Fruit fly (Drosophila melanogaster): ENCODE measurements around the gene CG8508.

DNA sequence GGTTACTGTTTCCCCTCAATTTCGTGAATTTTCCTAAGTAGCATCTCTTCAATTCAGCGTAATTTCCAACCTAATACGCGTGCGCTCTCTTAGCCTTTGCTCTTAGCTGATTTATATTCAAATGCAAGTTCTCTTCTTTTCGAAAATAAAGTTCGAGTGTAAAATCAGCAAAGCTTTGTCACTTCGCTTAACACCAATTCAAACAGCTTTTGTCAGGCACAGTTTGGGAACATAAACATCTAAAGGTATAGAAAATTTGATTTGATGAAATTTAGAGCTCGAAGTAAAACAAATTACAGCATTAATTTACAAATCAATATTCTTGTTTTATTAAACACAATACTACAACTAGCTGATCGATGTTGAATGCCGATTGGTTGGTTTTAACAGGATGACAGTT is 22.2 kb upstream of the CG8508 start:
- TF ChIP-seq CG12768 (GFP tag; optimal IDR thresholded peaks at IDR 0.05) (no peak), tj (GFP tag; optimal IDR thresholded peaks at IDR 0.05) (no peak), CG1620 (GFP tag; optimal IDR thresholded peaks at IDR 0.05) (no peak), CG11617 (GFP tag; optimal IDR thresholded peaks at IDR 0.05) (no peak), Clk (GFP tag; optimal IDR thresholded peaks at IDR 0.05) (no peak), ovo (GFP tag; optimal IDR thresholded peaks at IDR 0.05) (no peak), kay (GFP tag; ENCODE audit: borderline replicate concordance) (no peak), Hr96 (GFP tag; optimal IDR thresholded peaks at IDR 0.05) (no peak), CG7045 (GFP tag; optimal IDR thresholded peaks at IDR 0.05) (no peak), bab1 (GFP tag; optimal IDR thresholded peaks at IDR 0.05) (no peak), Crg-1 (GFP tag; optimal IDR thresholded peaks at IDR 0.05) (no peak), CG33017 (tag; optimal IDR thresholded peaks at IDR 0.05) (no peak)

All from whole organism, adult.